Worm (Caenorhabditis elegans): ENCODE measurements around the gene srh-21.

- TF ChIP-seq lin-15B (tag; optimal IDR thresholded peaks at IDR 0.05) = no peak
- no peak for TF ChIP-seq R02D3.7 (tag; optimal IDR thresholded peaks at IDR 0.05)
- TF ChIP-seq ztf-11 (tag; optimal IDR thresholded peaks at IDR 0.05) = no peak
- TF ChIP-seq unc-62 (GFP tag; optimal IDR thresholded peaks at IDR 0.05) = no peak
- no peak for TF ChIP-seq ceh-82 (tag; optimal IDR thresholded peaks at IDR 0.05)
- no peak for TF ChIP-seq zag-1 (tag; optimal IDR thresholded peaks at IDR 0.05)
- no peak for TF ChIP-seq nhr-11 (tag; optimal IDR thresholded peaks at IDR 0.05)
- no peak for TF ChIP-seq pqm-1 (tag; optimal IDR thresholded peaks at IDR 0.05)
These were observed 42.3 kb downstream of the srh-21 start for ce11 chrV:4968775-4969174.
